Fruit fly (Drosophila melanogaster): Measurements from ENCODE around the gene Corp.

DNA sequence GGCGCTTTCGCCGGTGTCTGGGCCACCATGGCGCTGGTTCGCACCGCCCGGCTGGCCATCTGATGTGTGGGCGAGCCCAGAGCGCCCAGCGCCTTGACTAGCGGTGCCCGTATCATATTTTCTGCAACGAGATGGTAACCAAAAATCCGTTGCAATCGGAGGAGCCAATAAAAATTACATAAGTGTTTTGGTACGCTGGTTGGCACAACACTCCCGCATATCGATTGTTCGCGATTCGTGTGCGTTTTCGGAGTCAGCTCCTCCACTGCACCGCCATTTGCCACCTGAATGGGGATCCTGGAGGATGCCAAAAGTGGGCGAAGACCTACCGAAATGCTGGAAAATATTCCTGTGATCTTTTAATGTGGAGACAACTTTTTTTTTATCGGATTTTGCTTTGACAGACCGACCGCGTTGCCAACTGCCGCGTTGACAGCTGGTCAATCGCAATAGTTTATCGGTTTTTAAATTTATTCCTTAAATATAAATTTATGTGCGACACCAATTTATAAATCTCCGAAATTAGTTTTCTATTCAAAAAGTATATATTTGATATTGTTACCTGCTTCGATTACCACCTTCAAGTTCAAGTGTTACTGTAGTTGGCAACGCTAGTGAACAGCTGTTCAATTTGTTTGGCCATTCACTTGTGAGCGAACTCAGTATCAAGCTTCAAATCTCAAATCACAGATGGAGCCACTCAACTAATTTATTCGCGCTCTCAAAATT is 19.8 kb downstream of the Corp start, which contains the start of gene ND-75:
- TF ChIP-seq jing (GFP tag; optimal IDR thresholded peaks at IDR 0.05) = no peak
- TF ChIP-seq CG17385 (GFP tag; optimal IDR thresholded peaks at IDR 0.05) = no peak
- no peak for TF ChIP-seq tna (GFP tag; IDR thresholded peaks at IDR 0.05; ENCODE audit: partially characterized antibody)
- TF ChIP-seq Stat92E (GFP tag; optimal IDR thresholded peaks at IDR 0.05) = no peak
- TF ChIP-seq gcm2 (GFP tag; optimal IDR thresholded peaks at IDR 0.05) = no peak
